Fruit fly (Drosophila melanogaster) whole organism, prepupa: ENCODE data around the gene mdlc.

Experiments used
- Blimp-1 ChIP-seq: fragments of 200-800 bp; sonication (Bioruptor generic); optimal IDR thresholded peaks from 3 replicates; lab custom pipeline; 2017; ENCODE audit warnings: missing biosample characterization, missing genetic modification characterization, mild to moderate bottlenecking, moderate library complexity, missing genetic modification reagents
- CG10631 ChIP-seq: fragments of 200-800 bp; sonication (Bioruptor generic); optimal IDR thresholded peaks from 2 replicates; lab custom pipeline; 2016; ENCODE audit warnings: missing biosample characterization, missing genetic modification characterization
- CG10669 ChIP-seq: fragments of 200-800 bp; sonication (Bioruptor generic); optimal IDR thresholded peaks from 3 replicates; lab custom pipeline; 2018; ENCODE audit warnings: missing biosample characterization, mild to moderate bottlenecking, missing genetic modification characterization, moderate library complexity
- CG11294 ChIP-seq: fragments of 200-800 bp; sonication (Bioruptor generic); IDR thresholded peaks from 2 replicates; pipeline ENCODE4 v1.3.6; 2022; ENCODE audit warnings: missing biosample characterization, missing genetic modification characterization
- CG11762 ChIP-seq: fragments of 200-800 bp; sonication (Bioruptor generic); optimal IDR thresholded peaks from 3 replicates; lab custom pipeline; 2016; ENCODE audit warnings: missing biosample characterization, missing genetic modification characterization; ENCODE audit not compliant: insufficient read depth
- CG11902 ChIP-seq: fragments of 200-800 bp; sonication (Bioruptor generic); optimal IDR thresholded peaks from 3 replicates; lab custom pipeline; 2016; ENCODE audit warnings: missing biosample characterization, missing genetic modification characterization
- CG15336 ChIP-seq: fragments of 200-800 bp; sonication (Bioruptor generic); IDR thresholded peaks from 2 replicates; pipeline ENCODE4 v1.3.6; 2022; ENCODE audit warnings: missing biosample characterization, missing genetic modification characterization
- CG16779 ChIP-seq: fragments of 200-800 bp; sonication (Bioruptor generic); optimal IDR thresholded peaks from 3 replicates; lab custom pipeline; 2017; ENCODE audit warnings: missing biosample characterization, mild to moderate bottlenecking, missing genetic modification characterization
- CG3032 ChIP-seq: fragments of 200-800 bp; optimal IDR thresholded peaks from 2 replicates; lab custom pipeline; 2019; ENCODE audit warnings: missing biosample characterization, mild to moderate bottlenecking, missing genetic modification characterization, moderate library complexity
- CG31627 ChIP-seq: fragments of 200-800 bp; sonication (Bioruptor generic); optimal IDR thresholded peaks from 3 replicates; lab custom pipeline; 2016; ENCODE audit warnings: missing biosample characterization, missing genetic modification characterization
- CG34406 ChIP-seq: fragments of 200-800 bp; sonication (Bioruptor generic); optimal IDR thresholded peaks from 3 replicates; lab custom pipeline; 2016; ENCODE audit warnings: missing biosample characterization, missing genetic modification characterization
- CG3919 ChIP-seq: fragments of 200-800 bp; sonication (Bioruptor generic); optimal IDR thresholded peaks from 3 replicates; lab custom pipeline; 2016; ENCODE audit warnings: missing biosample characterization, missing genetic modification characterization
- CG6163 ChIP-seq: fragments of 200-800 bp; sonication (Bioruptor generic); IDR thresholded peaks from 3 replicates; pipeline ENCODE4 v1.3.6; 2022; ENCODE audit warnings: missing biosample characterization, missing genetic modification characterization
- CG6276 ChIP-seq: fragments of 200-800 bp; sonication (Bioruptor generic); optimal IDR thresholded peaks from 2 replicates; lab custom pipeline; 2017; ENCODE audit warnings: missing biosample characterization, mild to moderate bottlenecking, missing genetic modification characterization
- CG6792 ChIP-seq: fragments of 200-800 bp; sonication (Bioruptor generic); optimal IDR thresholded peaks from 3 replicates; lab custom pipeline; 2016; ENCODE audit warnings: missing biosample characterization, missing genetic modification characterization
- CG6808 ChIP-seq: fragments of 200-800 bp; sonication (Bioruptor generic); optimal IDR thresholded peaks from 3 replicates; lab custom pipeline; 2017; ENCODE audit warnings: missing biosample characterization, missing genetic modification characterization, mild to moderate bottlenecking, moderate library complexity, missing genetic modification reagents
- CG6854 ChIP-seq: fragments of 200-800 bp; sonication (Bioruptor generic); optimal IDR thresholded peaks from 2 replicates; lab custom pipeline; 2017; ENCODE audit warnings: missing biosample characterization, mild to moderate bottlenecking, missing genetic modification characterization
- CG7368 ChIP-seq: fragments of 200-800 bp; sonication (Bioruptor generic); optimal IDR thresholded peaks from 3 replicates; lab custom pipeline; 2016; ENCODE audit warnings: missing biosample characterization, missing genetic modification characterization
- CG8319 ChIP-seq: fragments of 200-800 bp; sonication (Bioruptor generic); optimal IDR thresholded peaks from 3 replicates; lab custom pipeline; 2016; ENCODE audit warnings: missing biosample characterization, missing genetic modification characterization
- Eip75B ChIP-seq: fragments of 200-800 bp; sonication (Bioruptor generic); optimal IDR thresholded peaks from 3 replicates; lab custom pipeline; 2016; ENCODE audit warnings: missing biosample characterization, missing genetic modification characterization
- Eip93F ChIP-seq: fragments of 200-800 bp; sonication (Bioruptor generic); optimal IDR thresholded peaks from 2 replicates; lab custom pipeline; 2016; ENCODE audit warnings: missing biosample characterization, mild to moderate bottlenecking, missing genetic modification characterization
- Ets96B ChIP-seq: fragments of 200-800 bp; optimal IDR thresholded peaks from 2 replicates; lab custom pipeline; 2019; ENCODE audit warnings: missing biosample characterization, mild to moderate bottlenecking, missing genetic modification characterization, moderate library complexity
- Gug ChIP-seq: fragments of 200-800 bp; sonication (Bioruptor generic); IDR thresholded peaks from 2 replicates; pipeline ENCODE4 v1.3.6; 2022; ENCODE audit warnings: missing biosample characterization, missing genetic modification characterization
- Hr39 ChIP-seq: fragments of 200-800 bp; sonication (Bioruptor generic); optimal IDR thresholded peaks from 2 replicates; lab custom pipeline; 2016; ENCODE audit warnings: missing biosample characterization, missing genetic modification characterization
- Smox ChIP-seq: fragments of 200-800 bp; sonication (Bioruptor generic); optimal IDR thresholded peaks from 3 replicates; lab custom pipeline; 2016; ENCODE audit warnings: missing biosample characterization, missing genetic modification characterization
- Sox102F ChIP-seq: fragments of 200-800 bp; sonication (Bioruptor generic); optimal IDR thresholded peaks from 2 replicates; lab custom pipeline; 2016; ENCODE audit warnings: missing biosample characterization, mild to moderate bottlenecking, missing genetic modification characterization
- Sox15 ChIP-seq: fragments of 200-800 bp; sonication (Bioruptor generic); optimal IDR thresholded peaks from 3 replicates; lab custom pipeline; 2016; ENCODE audit warnings: missing biosample characterization, missing genetic modification characterization
- acj6 ChIP-seq: fragments of 200-800 bp; sonication (Bioruptor generic); optimal IDR thresholded peaks from 3 replicates; lab custom pipeline; 2016; ENCODE audit warnings: missing biosample characterization, missing genetic modification characterization
- cyc ChIP-seq: fragments of 200-800 bp; sonication (Bioruptor generic); optimal IDR thresholded peaks from 3 replicates; lab custom pipeline; 2016; ENCODE audit warnings: missing biosample characterization, missing genetic modification characterization
- dac ChIP-seq: fragments of 200-800 bp; sonication (Bioruptor generic); optimal IDR thresholded peaks from 2 replicates; lab custom pipeline; 2017; ENCODE audit warnings: missing biosample characterization, mild to moderate bottlenecking, missing genetic modification characterization
- eg ChIP-seq: fragments of 200-800 bp; sonication (Bioruptor generic); IDR thresholded peaks from 3 replicates; pipeline ENCODE4 v1.3.6; 2022; ENCODE audit warnings: missing biosample characterization, missing genetic modification characterization
- esn ChIP-seq: fragments of 200-800 bp; sonication (Bioruptor generic); optimal IDR thresholded peaks from 2 replicates; lab custom pipeline; 2016; ENCODE audit warnings: missing biosample characterization, mild to moderate bottlenecking, missing genetic modification characterization, moderate library complexity
- fd59A ChIP-seq: fragments of 200-800 bp; sonication (Bioruptor generic); optimal IDR thresholded peaks from 2 replicates; lab custom pipeline; 2017; ENCODE audit warnings: missing biosample characterization, mild to moderate bottlenecking, missing genetic modification characterization, missing genetic modification reagents
- fkh ChIP-seq: fragments of 200-800 bp; sonication (Bioruptor generic); optimal IDR thresholded peaks from 3 replicates; lab custom pipeline; 2017; ENCODE audit warnings: missing biosample characterization, mild to moderate bottlenecking, missing genetic modification characterization, moderate library complexity
- lz ChIP-seq: fragments of 200-800 bp; sonication (Bioruptor generic); optimal IDR thresholded peaks from 3 replicates; lab custom pipeline; 2016; ENCODE audit warnings: missing biosample characterization, missing genetic modification characterization
- pdm3 ChIP-seq: fragments of 200-800 bp; sonication (Bioruptor generic); optimal IDR thresholded peaks from 3 replicates; lab custom pipeline; 2016; ENCODE audit warnings: missing biosample characterization, missing genetic modification characterization
- salr ChIP-seq, 2 experiments: fragments of 200-800 bp; sonication (Bioruptor generic); optimal IDR thresholded peaks; 3 replicates each; lab custom pipeline; 2016 to 2018; ENCODE audit warnings: missing biosample characterization in 2 of 2, missing genetic modification characterization in 2 of 2, mild to moderate bottlenecking in 1 of 2
- spab ChIP-seq: fragments of 200-800 bp; sonication (Bioruptor generic); optimal IDR thresholded peaks from 2 replicates; lab custom pipeline; 2017; ENCODE audit warnings: missing biosample characterization, mild to moderate bottlenecking, missing genetic modification characterization, missing genetic modification reagents
- ss ChIP-seq, 2 experiments: fragments of 200-800 bp; sonication (Bioruptor generic); optimal IDR thresholded peaks; 2 replicates in 1 of 2; 3 replicates in 1 of 2; lab custom pipeline; 2017 to 2018; ENCODE audit warnings: mild to moderate bottlenecking in 2 of 2, missing biosample characterization in 2 of 2, missing genetic modification characterization in 2 of 2, moderate library complexity in 1 of 2
- svp ChIP-seq: fragments of 200-800 bp; sonication (Bioruptor generic); peaks from one replicate; lab custom pipeline; 2016; ENCODE audit warnings: missing biosample characterization, missing genetic modification characterization
- topi ChIP-seq: fragments of 200-800 bp; sonication (Bioruptor generic); optimal IDR thresholded peaks from 3 replicates; lab custom pipeline; 2016; ENCODE audit warnings: missing biosample characterization, missing genetic modification characterization
- vri ChIP-seq: fragments of 200-800 bp; sonication (Bioruptor generic); optimal IDR thresholded peaks from 3 replicates; lab custom pipeline; 2016; ENCODE audit warnings: missing biosample characterization, mild to moderate bottlenecking, missing genetic modification characterization

Gene mdlc

dm6 chr3R:20021152-20021769 is 36.3 kb upstream of the mdlc start, which contains the start of the genes PIG-L and psidin (continued):
- TF ChIP-seq pdm3 (peak; percentile 90), CG11902 (GFP tag; lab: Kevin White, UChicago) (peak; percentile 53), spab (GFP tag; lab: Kevin White, UChicago) (no peak), CG34406 (GFP tag; lab: Kevin White, UChicago) (peak; percentile 87), CG7368 (GFP tag; lab: Kevin White, UChicago) (no peak), Ets96B (tag; lab: Kevin White, UChicago) (peak; percentile 84), CG10631 (peak; percentile 85), CG15336 (GFP tag; lab: Robert Waterston, UW) (peak; percentile 85), acj6 (GFP tag; lab: Kevin White, UChicago) (peak; percentile 86), Eip75B (GFP tag; lab: Kevin White, UChicago) (no peak), Hr39 (GFP tag; lab: Kevin White, UChicago) (peak; percentile 85), Blimp-1 (GFP tag; lab: Kevin White, UChicago) (peak; percentile 12), CG3032 (tag; lab: Kevin White, UChicago) (peak; percentile 87), CG6276 (GFP tag; lab: Kevin White, UChicago) (no peak), cyc (GFP tag; lab: Kevin White, UChicago) (peak; percentile 64), ss (GFP tag; optimal IDR thresholded peaks at IDR 0.05; lab: Kevin White, UChicago) (no peak), CG8319 (peak; percentile 12), CG11762 (peak; percentile 50), vri (GFP tag; lab: Kevin White, UChicago) (no peak), CG6808 (no peak), CG16779 (no peak), dac (GFP tag; lab: Kevin White, UChicago) (peak; percentile 59)

- TF ChIP-seq fkh (GFP tag; lab: Kevin White, UChicago) (peak; percentile 97), CG8319 (no peak)
Measured at dm6 chr3R:20027841-20028240, 29.7 kb upstream of the mdlc start, which contains the start of the genes CG4424 and CG4854. Gene CG4424 (minus strand): TSS chr3R:20028040. Gene CG4854 (plus strand): TSS chr3R:20028058.

dm6 chr3R:20031043-20031763 is 26.3 kb upstream of the mdlc start, which contains the start of gene trem:
Gene trem (minus strand): TSS chr3R:20031309.
- TF ChIP-seq Eip93F (GFP tag; lab: Kevin White, UChicago) = no peak
- TF ChIP-seq Gug (GFP tag; lab: Robert Waterston, UW) = peak; percentile 71
- TF ChIP-seq CG11902 (GFP tag; lab: Kevin White, UChicago) = peak; percentile 71
- TF ChIP-seq CG3919 = no peak
- 0 out of 3 replicates have a peak, but pooled peaks have one; percentile 43 for TF ChIP-seq CG6163 (GFP tag; lab: Robert Waterston, UW)
- no peak for TF ChIP-seq ss (GFP tag; optimal IDR thresholded peaks at IDR 0.05; lab: Kevin White, UChicago)
- TF ChIP-seq fkh (GFP tag; lab: Kevin White, UChicago) = peak; percentile 34
- TF ChIP-seq Smox (GFP tag; lab: Kevin White, UChicago) = no peak
- peak; percentile 29 to 89 for TF ChIP-seq salr (GFP tag; optimal IDR thresholded peaks at IDR 0.05; lab: Kevin White, UChicago)
- peak; percentile 75 for TF ChIP-seq Sox15
- TF ChIP-seq svp = no peak
- TF ChIP-seq topi = peak; percentile 68
- TF ChIP-seq CG10631 = peak; percentile 88
- no peak for TF ChIP-seq CG6276 (GFP tag; lab: Kevin White, UChicago)
- TF ChIP-seq pdm3 = peak; percentile 77
- no peak for TF ChIP-seq Eip75B (GFP tag; lab: Kevin White, UChicago)
- TF ChIP-seq cyc (GFP tag; lab: Kevin White, UChicago) = peak; percentile 63
- TF ChIP-seq CG31627 (GFP tag; lab: Kevin White, UChicago) = peak; percentile 80
- TF ChIP-seq eg (GFP tag; lab: Robert Waterston, UW) = peak; percentile 62; the same call in 2 of the 3 replicates
- TF ChIP-seq CG11294 (GFP tag; lab: Robert Waterston, UW) = peak; percentile 57; the same call in 1 of the 2 replicates
- TF ChIP-seq spab (GFP tag; lab: Kevin White, UChicago) = no peak
- peak; percentile 75 for TF ChIP-seq lz (GFP tag; lab: Kevin White, UChicago)
- TF ChIP-seq CG6792 (GFP tag; lab: Kevin White, UChicago) = peak; percentile 63
- peak; percentile 79 for TF ChIP-seq CG3032 (tag; lab: Kevin White, UChicago)
- TF ChIP-seq vri (GFP tag; lab: Kevin White, UChicago) = no peak
- TF ChIP-seq fd59A (GFP tag; lab: Kevin White, UChicago) = peak; percentile 65
- TF ChIP-seq esn (GFP tag; lab: Kevin White, UChicago) = peak; percentile 81
- no peak for TF ChIP-seq CG6854 (GFP tag; lab: Kevin White, UChicago)
- TF ChIP-seq CG7368 (GFP tag; lab: Kevin White, UChicago) = no peak
- no peak for TF ChIP-seq Sox102F
- peak; percentile 76 for TF ChIP-seq CG11762
- TF ChIP-seq Ets96B (tag; lab: Kevin White, UChicago) = peak; percentile 62
- TF ChIP-seq dac (GFP tag; lab: Kevin White, UChicago) = peak; percentile 49
- TF ChIP-seq CG10669 (GFP tag; lab: Kevin White, UChicago) = no peak
- peak; percentile 35; the same call in 1 of the 2 replicates for TF ChIP-seq CG15336 (GFP tag; lab: Robert Waterston, UW)
